Fruit fly (Drosophila melanogaster) whole organism, adult: ENCODE measurements around the gene slif.

Experiments used
- CG11617 ChIP-seq: fragments of 200-800 bp; sonication (Bioruptor generic); optimal IDR thresholded peaks from 2 replicates; lab custom pipeline; 2017; ENCODE audit warnings: mild to moderate bottlenecking, missing biosample characterization, missing genetic modification reagents, missing genetic modification characterization
- CG5204 ChIP-seq: fragments of 200-800 bp; sonication (Bioruptor generic); optimal IDR thresholded peaks from 2 replicates; lab custom pipeline; 2016; ENCODE audit warnings: missing biosample characterization, missing genetic modification characterization
- CG7045 ChIP-seq: fragments of 200-800 bp; sonication (Bioruptor generic); optimal IDR thresholded peaks from 2 replicates; lab custom pipeline; 2017; ENCODE audit warnings: missing biosample characterization, mild to moderate bottlenecking, missing genetic modification characterization
- Hr96 ChIP-seq: fragments of 200-800 bp; sonication (Bioruptor generic); optimal IDR thresholded peaks from 2 replicates; lab custom pipeline; 2016; ENCODE audit warnings: missing biosample characterization, missing genetic modification characterization
- Mnt ChIP-seq: fragments of 200-800 bp; sonication (Bioruptor generic); optimal IDR thresholded peaks from 2 replicates; lab custom pipeline; 2016; ENCODE audit warnings: missing biosample characterization, mild to moderate bottlenecking, missing genetic modification characterization
- kay ChIP-seq: fragments of 200-800 bp; sonication (Bioruptor generic); peaks from one replicate; lab custom pipeline; 2016; ENCODE audit warnings: missing biosample characterization, missing genetic modification characterization, borderline replicate concordance
- pad ChIP-seq: fragments of 200-800 bp; sonication (Bioruptor generic); optimal IDR thresholded peaks from 3 replicates; lab custom pipeline; 2017; ENCODE audit warnings: missing biosample characterization, missing genetic modification characterization, mild to moderate bottlenecking, moderate library complexity, missing genetic modification reagents
- toe ChIP-seq: fragments of 200-800 bp; sonication (Bioruptor generic); optimal IDR thresholded peaks from 2 replicates; lab custom pipeline; 2016; ENCODE audit warnings: missing biosample characterization, missing genetic modification characterization

dm6 chr3L:22901612-22902011 lies 20.8 kb downstream of the slif start, which contains the start of gene BoYb:
- TF ChIP-seq Mnt (no peak), CG11617 (GFP tag; lab: Kevin White, UChicago) (no peak), toe (GFP tag; lab: Kevin White, UChicago) (no peak), CG5204 (no peak), pad (GFP tag; lab: Kevin White, UChicago) (no peak), CG7045 (no peak), Hr96 (GFP tag; lab: Kevin White, UChicago) (no peak), kay (GFP tag; lab: Kevin White, UChicago) (no peak)
